Worm (Caenorhabditis elegans) whole organism, L2 larva: Measurements from ENCODE around the gene F44G4.5.

Experiments used
- ZK546.5 ChIP-seq: sonication (generic microtip); optimal IDR thresholded peaks from 2 replicates; lab custom pipeline; 2017; ENCODE audit warnings: missing biosample characterization, missing genetic modification characterization
- aly-2 ChIP-seq: fragments of 150-350 bp; optimal IDR thresholded peaks from 2 replicates; lab custom pipeline; 2014; ENCODE audit warnings: missing biosample characterization, missing genetic modification characterization
- ama-1 ChIP-seq: fragments of 150-350 bp; optimal IDR thresholded peaks from 2 replicates; lab custom pipeline; 2018; ENCODE audit warnings: inconsistent platforms
- fos-1 ChIP-seq: fragments of 150-350 bp; optimal IDR thresholded peaks from 2 replicates; lab custom pipeline; 2014; ENCODE audit warnings: missing biosample characterization, missing genetic modification characterization
- zag-1 ChIP-seq: fragments of 150-350 bp; optimal IDR thresholded peaks from 2 replicates; lab custom pipeline; 2014; ENCODE audit warnings: missing biosample characterization, missing genetic modification characterization

- no peak for TF ChIP-seq ZK546.5
- TF ChIP-seq fos-1, result no peak
- TF ChIP-seq zag-1 (tag; lab: Kevin White, UChicago), result no peak
- TF ChIP-seq aly-2 (tag; lab: Kevin White, UChicago), result no peak
- no peak for TF ChIP-seq ama-1
These were observed 17.5 kb downstream of the F44G4.5 start, which contains the start of gene C18E9.7 for ce11 chrII:8982683-8983082.
